Worm (Caenorhabditis elegans) whole organism, L1 larva: ENCODE measurements around the gene srw-10.

ENCODE experiments used
- C04F5.9 ChIP-seq: sonication (generic microtip); optimal IDR thresholded peaks from 2 replicates; lab custom pipeline; 2016; ENCODE audit warnings: missing genetic modification characterization, missing compliant biosample characterization
- C34B4.2 ChIP-seq: sonication (generic microtip); optimal IDR thresholded peaks from 2 replicates; lab custom pipeline; 2017; ENCODE audit warnings: mild to moderate bottlenecking, missing genetic modification characterization, missing compliant biosample characterization
- Y116A8C.19 ChIP-seq: sonication (generic microtip); optimal IDR thresholded peaks from 2 replicates; lab custom pipeline; 2016; ENCODE audit warnings: missing compliant biosample characterization, missing genetic modification characterization, borderline replicate concordance
- aha-1 ChIP-seq: fragments of 150-350 bp; optimal IDR thresholded peaks from 2 replicates; lab custom pipeline; 2014; ENCODE audit warnings: missing biosample characterization, missing genetic modification characterization
- alr-1 ChIP-seq: fragments of 200-800 bp; sonication (Bioruptor generic); optimal IDR thresholded peaks from 2 replicates; lab custom pipeline; 2018; ENCODE audit warnings: borderline replicate concordance, mild to moderate bottlenecking, missing genetic modification characterization, missing compliant biosample characterization
- aly-2 ChIP-seq: fragments of 150-350 bp; optimal IDR thresholded peaks from 2 replicates; lab custom pipeline; 2014; ENCODE audit warnings: missing biosample characterization, missing genetic modification characterization
- ceh-63 ChIP-seq: fragments of 200-800 bp; sonication (Bioruptor generic); optimal IDR thresholded peaks from 2 replicates; lab custom pipeline; 2018; ENCODE audit warnings: mild to moderate bottlenecking, missing genetic modification characterization, missing compliant biosample characterization
- ceh-82 ChIP-seq, 3 experiments: fragments of 150-350 bp in 1 of 3; sonication (generic microtip) in 2 of 3; optimal IDR thresholded peaks; 2 replicates each; lab custom pipeline; 2014 to 2017; ENCODE audit warnings: missing biosample characterization in 3 of 3, missing genetic modification characterization in 3 of 3
- ceh-88 ChIP-seq: fragments of 200-800 bp; sonication (Bioruptor generic); IDR thresholded peaks from 2 replicates; pipeline ENCODE4 v1.3.6; 2022; ENCODE audit warnings: missing genetic modification characterization, missing compliant biosample characterization
- dpl-1 ChIP-seq, 3 experiments: fragments of 150-350 bp in 2 of 3; sonication (generic microtip) in 1 of 3; optimal IDR thresholded peaks; 2 replicates each; lab custom pipeline; 2014 to 2017; ENCODE audit warnings: missing biosample characterization in 3 of 3, missing genetic modification characterization in 3 of 3, missing genetic modification reagents in 3 of 3
- dsc-1 ChIP-seq: sonication (generic microtip); optimal IDR thresholded peaks from 2 replicates; lab custom pipeline; 2016; ENCODE audit warnings: mild to moderate bottlenecking, missing genetic modification characterization, missing compliant biosample characterization
- efl-1 ChIP-seq, 4 experiments: fragments of 150-350 bp; optimal IDR thresholded peaks in 3 of 4; peaks in 1 of 4; 1 replicate in 1 of 4; 2 replicates in 3 of 4; lab custom pipeline; 2014; ENCODE audit warnings: missing biosample characterization in 2 of 4, missing genetic modification characterization in 2 of 4, missing genetic modification reagents in 2 of 4
- egl-27 ChIP-seq, 2 experiments: fragments of 150-350 bp in 1 of 2; sonication (generic microtip); optimal IDR thresholded peaks; 3 replicates each; lab custom pipeline; 2017 to 2018; ENCODE audit warnings: missing biosample characterization in 2 of 2, missing genetic modification characterization in 2 of 2, missing genetic modification reagents in 2 of 2
- grh-1 ChIP-seq: fragments of 200-800 bp; sonication (Bioruptor generic); IDR thresholded peaks from 2 replicates; pipeline ENCODE4 v1.3.6; 2022; ENCODE audit warnings: missing genetic modification reagents, missing genetic modification characterization, missing compliant biosample characterization
- hlh-4 ChIP-seq: sonication (generic microtip); optimal IDR thresholded peaks from 2 replicates; lab custom pipeline; 2016; ENCODE audit warnings: mild to moderate bottlenecking, missing genetic modification characterization, missing compliant biosample characterization
- irx-1 ChIP-seq: sonication (generic microtip); optimal IDR thresholded peaks from 2 replicates; lab custom pipeline; 2016; ENCODE audit warnings: missing genetic modification characterization, missing compliant biosample characterization
- isw-1 ChIP-seq: fragments of 200-800 bp; sonication (Bioruptor generic); IDR thresholded peaks from 2 replicates; pipeline ENCODE4 v1.3.6; 2022; ENCODE audit warnings: missing genetic modification characterization, missing compliant biosample characterization
- jun-1 ChIP-seq: fragments of 150-350 bp; optimal IDR thresholded peaks from 2 replicates; lab custom pipeline; 2014; ENCODE audit warnings: missing biosample characterization, missing genetic modification reagents, missing genetic modification characterization
- lin-13 ChIP-seq: fragments of 150-350 bp; optimal IDR thresholded peaks from 2 replicates; lab custom pipeline; 2014; ENCODE audit warnings: missing biosample characterization, missing genetic modification reagents, missing genetic modification characterization
- lin-35 ChIP-seq, 2 experiments: fragments of 150-350 bp; optimal IDR thresholded peaks; 2 replicates each; lab custom pipeline; 2014; ENCODE audit warnings: missing biosample characterization in 2 of 2, missing genetic modification characterization in 2 of 2, missing genetic modification reagents in 2 of 2
- lin-39 ChIP-seq: fragments of 150-350 bp; optimal IDR thresholded peaks from 2 replicates; lab custom pipeline; 2014; ENCODE audit warnings: missing biosample characterization, missing genetic modification reagents, missing genetic modification characterization
- lir-3 ChIP-seq: sonication (generic microtip); optimal IDR thresholded peaks from 2 replicates; lab custom pipeline; 2016; ENCODE audit warnings: mild to moderate bottlenecking, missing genetic modification characterization, moderate library complexity, missing compliant biosample characterization; ENCODE audit not compliant: poor library complexity
- lsy-2 ChIP-seq, 2 experiments: fragments of 150-350 bp; optimal IDR thresholded peaks; 2 replicates each; lab custom pipeline; 2014; ENCODE audit warnings: missing biosample characterization in 2 of 2, missing genetic modification characterization in 2 of 2
- mab-9 ChIP-seq: fragments of 200-800 bp; sonication (Bioruptor generic); IDR thresholded peaks from 2 replicates; pipeline ENCODE4 v1.3.6; 2022; ENCODE audit warnings: missing genetic modification reagents, missing genetic modification characterization, missing compliant biosample characterization
- mdl-1 ChIP-seq, 2 experiments: fragments of 150-350 bp; optimal IDR thresholded peaks; 2 replicates each; lab custom pipeline; 2014 to 2017; ENCODE audit warnings: missing biosample characterization in 2 of 2, missing genetic modification characterization in 2 of 2, inconsistent platforms in 1 of 2
- mep-1 ChIP-seq: fragments of 150-350 bp; optimal IDR thresholded peaks from 2 replicates; lab custom pipeline; 2014; ENCODE audit warnings: missing biosample characterization, missing genetic modification characterization
- nhr-11 ChIP-seq: fragments of 150-350 bp; optimal IDR thresholded peaks from 2 replicates; lab custom pipeline; 2014; ENCODE audit warnings: missing biosample characterization, missing genetic modification characterization
- nhr-12 ChIP-seq: sonication (generic microtip); optimal IDR thresholded peaks from 2 replicates; lab custom pipeline; 2017; ENCODE audit warnings: missing biosample characterization, missing genetic modification characterization
- nhr-20 ChIP-seq: sonication (generic microtip); optimal IDR thresholded peaks from 2 replicates; lab custom pipeline; 2016; ENCODE audit warnings: mild to moderate bottlenecking, missing genetic modification characterization, missing compliant biosample characterization
- nhr-71 ChIP-seq: sonication (generic microtip); optimal IDR thresholded peaks from 2 replicates; lab custom pipeline; 2016; ENCODE audit warnings: mild to moderate bottlenecking, missing genetic modification characterization, moderate library complexity, missing compliant biosample characterization
- nhr-76 ChIP-seq: sonication (generic microtip); optimal IDR thresholded peaks from 2 replicates; lab custom pipeline; 2017; ENCODE audit warnings: missing biosample characterization, missing genetic modification characterization
- nhr-84 ChIP-seq: sonication (generic microtip); optimal IDR thresholded peaks from 2 replicates; lab custom pipeline; 2017; ENCODE audit warnings: missing biosample characterization, missing genetic modification characterization
- nhr-85 ChIP-seq: sonication (generic microtip); peaks from one replicate; lab custom pipeline; 2016; ENCODE audit warnings: missing genetic modification characterization, inconsistent platforms, missing compliant biosample characterization
- pag-3 ChIP-seq: sonication (generic microtip); optimal IDR thresholded peaks from 2 replicates; lab custom pipeline; 2017; ENCODE audit warnings: missing genetic modification characterization, mild to moderate bottlenecking, missing compliant biosample characterization, antibody characterized with exemption, borderline replicate concordance; ENCODE audit not compliant: insufficient read depth
- pqm-1 ChIP-seq: sonication (generic microtip); optimal IDR thresholded peaks from 3 replicates; lab custom pipeline; 2017; ENCODE audit warnings: missing biosample characterization, missing genetic modification characterization
- skn-1 ChIP-seq: fragments of 150-350 bp; optimal IDR thresholded peaks from 2 replicates; lab custom pipeline; 2014; ENCODE audit warnings: missing biosample characterization, missing genetic modification characterization
- snpc-4 ChIP-seq: fragments of 150-350 bp; optimal IDR thresholded peaks from 2 replicates; lab custom pipeline; 2014; ENCODE audit warnings: missing biosample characterization, missing genetic modification characterization
- snu-23 ChIP-seq: sonication (generic microtip); optimal IDR thresholded peaks from 2 replicates; lab custom pipeline; 2016; ENCODE audit warnings: missing genetic modification characterization, missing compliant biosample characterization
- sox-4 ChIP-seq: sonication (generic microtip); optimal IDR thresholded peaks from 2 replicates; lab custom pipeline; 2016; ENCODE audit warnings: missing genetic modification characterization, missing compliant biosample characterization
- sptf-1 ChIP-seq: fragments of 150-350 bp; optimal IDR thresholded peaks from 2 replicates; lab custom pipeline; 2014; ENCODE audit warnings: missing biosample characterization, missing genetic modification characterization
- swsn-7 ChIP-seq: sonication (generic microtip); optimal IDR thresholded peaks from 2 replicates; lab custom pipeline; 2016; ENCODE audit warnings: missing genetic modification characterization, missing compliant biosample characterization
- tbx-2 ChIP-seq: sonication (generic microtip); optimal IDR thresholded peaks from 2 replicates; lab custom pipeline; 2016; ENCODE audit warnings: missing genetic modification characterization, missing compliant biosample characterization
- unc-30 ChIP-seq: sonication (generic microtip); optimal IDR thresholded peaks from 2 replicates; lab custom pipeline; 2017; ENCODE audit warnings: missing biosample characterization, missing genetic modification characterization
- unc-86 ChIP-seq: sonication (generic microtip); optimal IDR thresholded peaks from 2 replicates; lab custom pipeline; 2016; ENCODE audit warnings: missing genetic modification characterization, missing compliant biosample characterization
- vab-15 ChIP-seq: sonication (generic microtip); optimal IDR thresholded peaks from 2 replicates; lab custom pipeline; 2017; ENCODE audit warnings: missing genotype, mild to moderate bottlenecking, missing genetic modification characterization, missing compliant biosample characterization
- xbp-1 ChIP-seq: sonication (generic microtip); optimal IDR thresholded peaks from 2 replicates; lab custom pipeline; 2016; ENCODE audit warnings: missing genetic modification characterization, missing compliant biosample characterization

srw-10 gene

DNA sequence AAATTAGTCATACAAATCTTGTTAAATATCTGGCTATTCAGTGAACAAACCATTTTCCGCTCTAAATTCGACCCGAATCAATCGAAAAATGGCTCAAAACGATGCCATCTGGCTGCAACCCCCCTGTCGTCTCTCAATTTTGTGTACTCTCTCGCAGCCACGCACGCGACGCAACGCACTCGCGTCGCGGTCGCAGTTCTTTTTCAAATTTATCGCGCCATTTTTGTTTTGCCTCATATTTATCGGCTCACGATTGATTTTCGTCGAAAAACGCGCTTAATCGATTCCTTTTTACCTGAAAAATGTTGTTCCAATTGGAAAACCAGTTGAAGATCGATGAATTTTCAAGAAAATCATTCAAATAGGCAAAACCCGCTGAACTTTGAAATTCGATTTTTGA is 41.3 kb upstream of the srw-10 start (continued):
- no peak for TF ChIP-seq pqm-1 (tag; lab: Kevin White, UChicago)
- TF ChIP-seq dpl-1 (GFP tag; optimal IDR thresholded peaks at IDR 0.05; lab: Kevin White, UChicago) = peak; percentile 16 to 66 (median 55)
- no peak for TF ChIP-seq lin-39
- TF ChIP-seq nhr-84 (tag; lab: Kevin White, UChicago) = no peak
- no peak for TF ChIP-seq nhr-20 (tag; lab: Kevin White, UChicago)
- TF ChIP-seq aly-2 (tag; lab: Kevin White, UChicago) = no peak
- no peak for TF ChIP-seq nhr-71
- TF ChIP-seq xbp-1 (tag; lab: Kevin White, UChicago) = peak; percentile 21
- no peak for TF ChIP-seq irx-1 (tag; lab: Kevin White, UChicago)
- no peak for TF ChIP-seq mdl-1 (tag; optimal IDR thresholded peaks at IDR 0.05; lab: Kevin White, UChicago)
- no peak for TF ChIP-seq aha-1
- no peak for TF ChIP-seq mab-9
- TF ChIP-seq tbx-2 = no peak
- no peak for TF ChIP-seq lin-13 (GFP tag; lab: Kevin White, UChicago)
- peak in 1 of 3 experiments; percentile 17 for TF ChIP-seq ceh-82 (tag; optimal IDR thresholded peaks at IDR 0.05; lab: Kevin White, UChicago)
- no peak for TF ChIP-seq vab-15
- TF ChIP-seq nhr-76 (tag; lab: Kevin White, UChicago) = no peak
- TF ChIP-seq nhr-11 (tag; lab: Kevin White, UChicago) = no peak
- no peak for TF ChIP-seq unc-86 (tag; lab: Kevin White, UChicago)
- no peak for TF ChIP-seq mep-1 (tag; lab: Kevin White, UChicago)
- TF ChIP-seq egl-27 (tag; optimal IDR thresholded peaks at IDR 0.05; lab: Kevin White, UChicago) = no peak

DNA sequence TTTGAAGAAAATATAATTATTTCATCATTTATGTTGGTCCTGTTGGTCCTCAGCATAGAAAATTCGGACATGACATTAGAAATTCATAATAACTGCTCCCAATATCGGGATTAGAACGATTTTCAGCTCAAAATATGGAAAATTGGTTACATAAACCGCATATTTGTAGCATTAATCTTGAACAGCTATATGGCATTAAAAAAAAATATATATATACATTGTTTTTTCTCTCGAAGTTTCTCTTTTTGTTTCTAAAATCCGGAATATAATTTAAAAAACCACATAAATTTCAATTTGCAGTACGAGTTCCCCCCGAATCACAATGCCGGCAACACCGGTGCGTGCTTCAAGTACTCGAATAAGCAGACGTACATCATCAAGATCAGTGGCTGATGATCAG is 40.9 kb upstream of the srw-10 start, which contains the start of gene ssl-1:
Gene ssl-1, plus strand, starts transcription at position 301 of the 400 bp plus-strand sequence.
- TF ChIP-seq lin-13 (GFP tag; lab: Kevin White, UChicago) = no peak
- no peak for TF ChIP-seq swsn-7
- no peak for TF ChIP-seq lir-3 (tag; lab: Kevin White, UChicago)
- no peak for TF ChIP-seq sox-4
- no peak for TF ChIP-seq snpc-4 (tag; lab: Kevin White, UChicago)
- no peak for TF ChIP-seq alr-1 (tag; lab: Kevin White, UChicago)
- no peak for TF ChIP-seq C04F5.9 (tag; lab: Kevin White, UChicago)
- no peak for TF ChIP-seq sptf-1 (tag; lab: Kevin White, UChicago)
- TF ChIP-seq nhr-20 (tag; lab: Kevin White, UChicago) = no peak
- TF ChIP-seq nhr-85 = no peak
- no peak for TF ChIP-seq lsy-2 (tag; optimal IDR thresholded peaks at IDR 0.05; lab: Kevin White, UChicago)
- TF ChIP-seq unc-30 = no peak
- no peak for TF ChIP-seq lin-39
- no peak for TF ChIP-seq unc-86 (tag; lab: Kevin White, UChicago)
- TF ChIP-seq pag-3 (tag; lab: Kevin White, UChicago) = no peak
- no peak for TF ChIP-seq nhr-12 (tag; lab: Kevin White, UChicago)
- TF ChIP-seq isw-1 (GFP tag; lab: Robert Waterston, UW) = no peak

DNA sequence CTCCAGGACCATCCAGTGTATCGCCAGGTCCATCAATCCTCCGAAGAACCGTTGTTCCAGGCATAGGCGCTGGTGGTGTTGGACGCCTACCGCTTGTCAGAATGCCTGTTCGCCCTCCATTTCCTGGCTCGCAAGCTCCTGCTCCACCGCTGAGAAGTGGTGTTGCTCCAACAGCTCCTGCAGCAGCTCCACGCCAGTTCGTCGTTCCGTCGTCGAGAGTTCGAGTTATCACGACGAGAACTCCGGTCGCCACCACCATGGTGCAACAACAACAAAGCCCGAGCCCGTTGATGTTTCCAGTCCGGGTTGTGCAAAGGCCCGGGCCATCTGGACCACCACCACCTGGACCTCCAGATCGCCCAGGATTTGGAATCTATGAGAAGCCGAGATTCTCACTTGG is 27.0 kb upstream of the srw-10 start:
- TF ChIP-seq ceh-63 (peak; percentile 14), egl-27 (tag; optimal IDR thresholded peaks at IDR 0.05; lab: Kevin White, UChicago) (no peak), nhr-20 (tag; lab: Kevin White, UChicago) (no peak), snpc-4 (tag; lab: Kevin White, UChicago) (no peak), alr-1 (tag; lab: Kevin White, UChicago) (peak; percentile 86), skn-1 (tag; lab: Kevin White, UChicago) (no peak)

DNA sequence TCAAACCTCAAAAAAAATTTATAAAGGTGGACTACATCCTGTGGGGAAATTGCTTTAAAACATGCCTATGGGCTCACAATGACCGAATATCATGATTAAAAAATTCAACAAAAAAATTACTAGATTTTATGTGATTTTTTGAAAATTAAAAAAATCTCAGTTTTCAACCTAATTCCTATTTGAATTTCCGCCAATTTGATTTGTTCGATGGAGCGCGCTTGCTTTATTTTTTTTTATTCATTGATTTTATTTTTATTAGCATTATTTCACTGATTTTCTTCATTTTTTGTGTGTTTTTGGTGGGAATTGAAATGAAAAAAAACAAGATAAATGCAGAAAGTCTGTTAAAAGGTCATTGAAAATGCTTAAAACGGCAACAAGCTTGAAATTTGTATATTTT is 16.2 kb upstream of the srw-10 start:
- TF ChIP-seq mep-1 (tag; lab: Kevin White, UChicago) = no peak
- no peak for TF ChIP-seq isw-1 (GFP tag; lab: Robert Waterston, UW)
- no peak for TF ChIP-seq snu-23
- peak in 1 of 2 experiments; percentile 81 for TF ChIP-seq lin-35 (GFP tag; optimal IDR thresholded peaks at IDR 0.05; lab: Kevin White, UChicago)
- peak; percentile 19 to 58 (median 55) for TF ChIP-seq dpl-1 (GFP tag; optimal IDR thresholded peaks at IDR 0.05; lab: Kevin White, UChicago)
- TF ChIP-seq pag-3 (tag; lab: Kevin White, UChicago) = no peak
- no peak for TF ChIP-seq dsc-1 (tag; lab: Kevin White, UChicago)
- no peak for TF ChIP-seq C34B4.2 (tag; lab: Kevin White, UChicago)
- TF ChIP-seq efl-1 (optimal IDR thresholded peaks at IDR 0.05; lab: Kevin White, UChicago) = peak in 1 of 2 experiments; percentile 69
- TF ChIP-seq efl-1 (GFP tag; optimal IDR thresholded peaks at IDR 0.05 in 1 of 2; lab: Kevin White, UChicago) = peak; percentile 72 to 96
- TF ChIP-seq ceh-82 (tag; optimal IDR thresholded peaks at IDR 0.05; lab: Kevin White, UChicago) = no peak
- TF ChIP-seq aly-2 (tag; lab: Kevin White, UChicago) = peak; percentile 8
- TF ChIP-seq mdl-1 (tag; optimal IDR thresholded peaks at IDR 0.05; lab: Kevin White, UChicago) = no peak
- TF ChIP-seq Y116A8C.19 = no peak
- TF ChIP-seq grh-1 (GFP tag; lab: Robert Waterston, UW) = no peak
- no peak for TF ChIP-seq hlh-4 (tag; lab: Kevin White, UChicago)
- TF ChIP-seq ceh-88 (GFP tag; lab: Robert Waterston, UW) = no peak
- TF ChIP-seq vab-15 = no peak
- no peak for TF ChIP-seq jun-1 (tag; lab: Kevin White, UChicago)
